Worm (Caenorhabditis elegans): Measurements from ENCODE around the gene C44H9.6.

The C44H9.6 gene

ce11 chrV:12827219-12827618 lies 17.9 kb downstream of the C44H9.6 start, which contains the start of gene ugt-15:
TSS of gene ugt-15 (plus strand) at chrV:12827519.
- TF ChIP-seq ceh-43 (GFP tag; optimal IDR thresholded peaks at IDR 0.05) (no peak), ceh-83 (GFP tag; optimal IDR thresholded peaks at IDR 0.05) (no peak), sptf-1 (tag; optimal IDR thresholded peaks at IDR 0.05) (no peak), M03D4.4 (tag; optimal IDR thresholded peaks at IDR 0.05) (no peak), ham-2 (GFP tag; optimal IDR thresholded peaks at IDR 0.05) (no peak), lsy-2 (tag; optimal IDR thresholded peaks at IDR 0.05) (no peak), mls-2 (tag; optimal IDR thresholded peaks at IDR 0.05) (no peak), unc-62 (GFP tag; optimal IDR thresholded peaks at IDR 0.05) (no peak), ces-1 (GFP tag; optimal IDR thresholded peaks at IDR 0.05) (no peak), ceh-39 (tag; optimal IDR thresholded peaks at IDR 0.05) (no peak)

DNA sequence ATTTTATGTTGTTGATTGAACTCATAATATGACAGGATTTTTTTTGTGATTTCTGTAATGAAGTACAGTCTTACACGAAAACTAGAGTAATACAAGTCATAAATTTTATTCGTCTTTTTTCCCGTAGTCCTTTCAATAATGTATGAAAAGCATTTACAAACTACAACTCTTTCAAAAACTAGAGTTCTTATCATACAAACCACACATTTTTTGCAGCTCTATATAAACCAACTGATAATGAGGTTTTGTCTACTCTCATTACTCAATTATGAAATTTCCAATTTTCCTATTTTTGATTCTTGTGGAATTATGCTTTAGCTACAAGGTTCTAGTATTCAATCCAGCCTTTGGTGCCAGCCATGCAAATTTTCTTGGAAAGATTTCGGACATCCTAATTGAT lies 20.4 kb downstream of the C44H9.6 start, which contains the start of gene ugt-16:
Gene ugt-16, plus strand, starts transcription at position 248 of the 400 bp plus-strand sequence.
- TF ChIP-seq sem-2 (GFP tag; optimal IDR thresholded peaks at IDR 0.05) = no peak
- no peak for TF ChIP-seq zip-8 (tag; optimal IDR thresholded peaks at IDR 0.05)
- TF ChIP-seq nhr-237 (tag; optimal IDR thresholded peaks at IDR 0.05) = no peak
- no peak for TF ChIP-seq ceh-39 (tag; optimal IDR thresholded peaks at IDR 0.05)
- TF ChIP-seq pha-4 (tag; optimal IDR thresholded peaks at IDR 0.05) = no peak
- no peak for TF ChIP-seq lin-32 (GFP tag; optimal IDR thresholded peaks at IDR 0.05)
- TF ChIP-seq unc-62 (GFP tag; optimal IDR thresholded peaks at IDR 0.05) = no peak
- TF ChIP-seq ceh-83 (GFP tag; optimal IDR thresholded peaks at IDR 0.05) = no peak
- TF ChIP-seq blmp-1 (tag; optimal IDR thresholded peaks at IDR 0.05) = no peak
- TF ChIP-seq lin-13 (tag; optimal IDR thresholded peaks at IDR 0.05) = no peak
- no peak for TF ChIP-seq nhr-12 (tag; optimal IDR thresholded peaks at IDR 0.05)
- TF ChIP-seq bed-3 (GFP tag; optimal IDR thresholded peaks at IDR 0.05) = no peak
- TF ChIP-seq elt-3 (tag; optimal IDR thresholded peaks at IDR 0.05) = no peak
- no peak for TF ChIP-seq nhr-28 (tag; optimal IDR thresholded peaks at IDR 0.05)
- no peak for TF ChIP-seq elt-1 (tag; optimal IDR thresholded peaks at IDR 0.05; ENCODE audit: borderline replicate concordance, insufficient read depth)
- TF ChIP-seq ceh-43 (GFP tag; optimal IDR thresholded peaks at IDR 0.05) = no peak
- no peak for TF ChIP-seq lsy-2 (tag; optimal IDR thresholded peaks at IDR 0.05)
- TF ChIP-seq ham-2 (GFP tag; optimal IDR thresholded peaks at IDR 0.05) = no peak

DNA sequence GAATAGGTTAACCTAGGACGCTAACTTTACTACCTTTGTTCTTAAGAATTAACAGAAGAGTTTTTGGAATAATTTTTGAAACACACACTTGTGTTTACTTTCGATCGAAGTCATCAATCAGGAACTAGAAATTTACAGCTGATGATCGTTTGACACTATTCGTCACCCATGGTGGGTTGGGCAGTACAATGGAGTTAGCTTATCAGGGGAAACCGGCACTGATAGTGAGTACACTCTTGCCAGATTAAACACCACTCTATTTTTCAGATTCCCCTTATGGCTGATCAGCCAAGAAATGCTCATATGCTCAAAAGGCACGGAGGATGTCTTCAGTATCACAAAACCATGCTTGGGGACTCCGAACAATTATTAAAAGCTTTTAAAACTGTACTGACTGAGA lies 23.1 kb downstream of the C44H9.6 start:
- TF ChIP-seq mab-5 (tag; optimal IDR thresholded peaks at IDR 0.05) = no peak
- no peak for TF ChIP-seq nhr-12 (tag; optimal IDR thresholded peaks at IDR 0.05)
- TF ChIP-seq bed-3 (GFP tag; optimal IDR thresholded peaks at IDR 0.05) = no peak
- TF ChIP-seq ceh-43 (GFP tag; optimal IDR thresholded peaks at IDR 0.05) = no peak
- no peak for TF ChIP-seq lsy-2 (tag; optimal IDR thresholded peaks at IDR 0.05)
- no peak for TF ChIP-seq unc-120 (tag; optimal IDR thresholded peaks at IDR 0.05; ENCODE audit: poor library complexity, severe bottlenecking)
- no peak for TF ChIP-seq ztf-11 (tag; optimal IDR thresholded peaks at IDR 0.05)
- no peak for TF ChIP-seq unc-39 (tag; optimal IDR thresholded peaks at IDR 0.05)
- TF ChIP-seq blmp-1 (tag; optimal IDR thresholded peaks at IDR 0.05) = no peak
- no peak for TF ChIP-seq lin-32 (GFP tag; optimal IDR thresholded peaks at IDR 0.05)
- TF ChIP-seq ceh-83 (GFP tag; optimal IDR thresholded peaks at IDR 0.05) = no peak
- TF ChIP-seq pha-4 (tag; optimal IDR thresholded peaks at IDR 0.05) = no peak
- TF ChIP-seq tbx-8 (GFP tag; optimal IDR thresholded peaks at IDR 0.05) = no peak

- TF ChIP-seq pha-4 (tag; optimal IDR thresholded peaks at IDR 0.05) (no peak), unc-62 (GFP tag; optimal IDR thresholded peaks at IDR 0.05) (no peak), mep-1 (tag; optimal IDR thresholded peaks at IDR 0.05) (no peak), unc-39 (tag; optimal IDR thresholded peaks at IDR 0.05) (no peak), M03D4.4 (tag; optimal IDR thresholded peaks at IDR 0.05) (no peak), ces-1 (GFP tag; optimal IDR thresholded peaks at IDR 0.05) (no peak), drap-1 (GFP tag; optimal IDR thresholded peaks at IDR 0.05) (no peak), hlh-1 (tag; optimal IDR thresholded peaks at IDR 0.05) (no peak), lin-32 (GFP tag; optimal IDR thresholded peaks at IDR 0.05) (no peak), nhr-2 (tag; optimal IDR thresholded peaks at IDR 0.05) (no peak), flh-1 (GFP tag; optimal IDR thresholded peaks at IDR 0.05) (no peak), tbx-8 (GFP tag; optimal IDR thresholded peaks at IDR 0.05) (no peak), lsy-2 (tag; optimal IDR thresholded peaks at IDR 0.05) (no peak), ztf-11 (tag; optimal IDR thresholded peaks at IDR 0.05) (no peak)
These were observed 25.2 kb downstream of the C44H9.6 start, which contains the start of the genes ZC443.4 and ugt-18 for ce11 chrV:12819792-12820453. TSS of gene ZC443.4 (minus strand) at chrV:12819886. TSS of gene ugt-18 (plus strand) at chrV:12820260.

Data from whole organism, mixed stage, embryonic.